Worm (Caenorhabditis elegans): ENCODE results near the gene Y43F8B.1.

- TF ChIP-seq flt-1 (GFP tag; IDR thresholded peaks at IDR 0.05) (no peak), ztf-29 (GFP tag; IDR thresholded peaks at IDR 0.05) (no peak), T22C8.4 (GFP tag; IDR thresholded peaks at IDR 0.05) (no peak), med-1 (GFP tag; optimal IDR thresholded peaks at IDR 0.05; ENCODE audit: insufficient read depth) (no peak), cog-1 (tag; optimal IDR thresholded peaks at IDR 0.05) (no peak), ztf-23 (GFP tag; IDR thresholded peaks at IDR 0.05) (no peak), klf-2 (GFP tag; conservative IDR thresholded peaks at IDR 0.05) (no peak), tab-1 (GFP tag; IDR thresholded peaks at IDR 0.05) (no peak)
These were observed at the start of gene Y43F8B.1 for ce11 chrV:19546100-19546499.

All from whole organism, midembryonic.